Worm (Caenorhabditis elegans): Measurements from ENCODE around the gene fbxa-165.

- TF ChIP-seq ets-4 (GFP tag; optimal IDR thresholded peaks at IDR 0.05) (no peak), lsl-1 (GFP tag; optimal IDR thresholded peaks at IDR 0.05) (no peak), mes-4 (tag; optimal IDR thresholded peaks at IDR 0.05) (no peak), ama-1 (optimal IDR thresholded peaks at IDR 0.05) (no peak), ama-1 (GFP tag; optimal IDR thresholded peaks at IDR 0.05) (no peak), madf-6 (GFP tag; IDR thresholded peaks at IDR 0.05) (no peak), T26A5.8 (tag; optimal IDR thresholded peaks at IDR 0.05) (no peak), snpc-3.4 (tag; optimal IDR thresholded peaks at IDR 0.05) (no peak), athp-1 (tag; optimal IDR thresholded peaks at IDR 0.05) (no peak), madf-3 (GFP tag; IDR thresholded peaks at IDR 0.05) (no peak), somi-1 (GFP tag; optimal IDR thresholded peaks at IDR 0.05) (no peak), lin-26 (GFP tag; IDR thresholded peaks at IDR 0.05) (no peak), rec-8 (tag; optimal IDR thresholded peaks at IDR 0.05) (no peak)
These were observed at the start of gene fbxa-165 for ce11 chrII:1616382-1616781.

Data from whole organism, young adult.